Fruit fly (Drosophila melanogaster): ENCODE measurements around the gene Ugt49B2.

The Ugt49B2 gene

DNA sequence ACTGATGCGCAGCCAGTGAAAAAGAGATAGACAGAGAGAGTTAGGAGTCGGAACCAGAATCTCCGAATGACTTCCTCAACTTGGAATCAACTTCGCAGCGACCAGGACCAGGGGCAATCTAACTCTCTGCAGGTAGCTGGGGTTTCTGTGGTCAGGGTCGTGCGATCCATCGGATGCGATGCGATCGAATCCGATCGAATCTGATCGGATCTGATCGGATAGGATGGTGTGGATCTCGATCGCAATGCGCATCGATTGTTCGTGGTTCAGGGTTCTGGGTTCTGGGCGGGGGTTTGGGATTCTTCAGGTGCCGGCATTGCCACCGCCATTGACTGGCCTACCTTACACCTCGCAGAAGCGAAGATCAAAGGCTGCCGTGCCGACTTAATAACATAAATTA, 19.7 kb upstream of the Ugt49B2 start:
- TF ChIP-seq vri (GFP tag; optimal IDR thresholded peaks at IDR 0.05) = no peak
- no peak for TF ChIP-seq Eip75B (GFP tag; optimal IDR thresholded peaks at IDR 0.05)
- TF ChIP-seq Hr4 (GFP tag; optimal IDR thresholded peaks at IDR 0.05) = no peak
- no peak for TF ChIP-seq CG8319 (GFP tag; optimal IDR thresholded peaks at IDR 0.05)
- TF ChIP-seq CG10669 (GFP tag; optimal IDR thresholded peaks at IDR 0.05) = no peak
- TF ChIP-seq pdm3 (GFP tag; optimal IDR thresholded peaks at IDR 0.05) = no peak
- TF ChIP-seq CG3919 (GFP tag; optimal IDR thresholded peaks at IDR 0.05) = no peak
- no peak for TF ChIP-seq Hr39 (GFP tag; optimal IDR thresholded peaks at IDR 0.05)
- TF ChIP-seq Sox15 (GFP tag; optimal IDR thresholded peaks at IDR 0.05) = no peak
- no peak for TF ChIP-seq ss (GFP tag; optimal IDR thresholded peaks at IDR 0.05)
- TF ChIP-seq fd85E (GFP tag; optimal IDR thresholded peaks at IDR 0.05) = no peak
- TF ChIP-seq Lpt (GFP tag; optimal IDR thresholded peaks at IDR 0.05) = no peak
- TF ChIP-seq achi (GFP tag; optimal IDR thresholded peaks at IDR 0.05) = no peak
- TF ChIP-seq CG4318 (GFP tag; optimal IDR thresholded peaks at IDR 0.05) = no peak
- TF ChIP-seq fd59A (GFP tag; optimal IDR thresholded peaks at IDR 0.05) = no peak
- no peak for TF ChIP-seq Sox14 (GFP tag; optimal IDR thresholded peaks at IDR 0.05)
- no peak for TF ChIP-seq CG1621 (tag; optimal IDR thresholded peaks at IDR 0.05)
- TF ChIP-seq CG6808 (GFP tag; optimal IDR thresholded peaks at IDR 0.05) = no peak
- TF ChIP-seq CG9139 (GFP tag; optimal IDR thresholded peaks at IDR 0.05) = no peak

- TF ChIP-seq ss (GFP tag; optimal IDR thresholded peaks at IDR 0.05) (peak in 1 of 2 experiments; percentile 54), Sox102F (GFP tag; optimal IDR thresholded peaks at IDR 0.05) (no peak), eg (GFP tag; IDR thresholded peaks at IDR 0.05) (no peak), Eip78C (GFP tag) (no peak)
Measured at dm6 chr3R:21416888-21417287, 17.3 kb upstream of the Ugt49B2 start.

dm6 chr3R:21415016-21415638, 15.6 kb upstream of the Ugt49B2 start:
- TF ChIP-seq Blimp-1 (GFP tag; optimal IDR thresholded peaks at IDR 0.05) (peak; percentile 17), lz (GFP tag; optimal IDR thresholded peaks at IDR 0.05) (no peak)

dm6 chr3R:21414169-21414568, 14.6 kb upstream of the Ugt49B2 start:
- TF ChIP-seq Gug (GFP tag; IDR thresholded peaks at IDR 0.05) (no peak), dac (GFP tag; optimal IDR thresholded peaks at IDR 0.05) (no peak), CG16779 (tag; optimal IDR thresholded peaks at IDR 0.05) (no peak), CG15336 (GFP tag; IDR thresholded peaks at IDR 0.05) (no peak), Eip93F (GFP tag; optimal IDR thresholded peaks at IDR 0.05) (no peak), CG6163 (GFP tag; IDR thresholded peaks at IDR 0.05) (no peak), svp (GFP tag) (no peak), CG8632 (GFP tag; optimal IDR thresholded peaks at IDR 0.05) (no peak), fd85E (GFP tag; optimal IDR thresholded peaks at IDR 0.05) (no peak), fkh (GFP tag; optimal IDR thresholded peaks at IDR 0.05) (no peak), OdsH (GFP tag; optimal IDR thresholded peaks at IDR 0.05) (no peak), CG11294 (GFP tag; IDR thresholded peaks at IDR 0.05) (no peak)

DNA sequence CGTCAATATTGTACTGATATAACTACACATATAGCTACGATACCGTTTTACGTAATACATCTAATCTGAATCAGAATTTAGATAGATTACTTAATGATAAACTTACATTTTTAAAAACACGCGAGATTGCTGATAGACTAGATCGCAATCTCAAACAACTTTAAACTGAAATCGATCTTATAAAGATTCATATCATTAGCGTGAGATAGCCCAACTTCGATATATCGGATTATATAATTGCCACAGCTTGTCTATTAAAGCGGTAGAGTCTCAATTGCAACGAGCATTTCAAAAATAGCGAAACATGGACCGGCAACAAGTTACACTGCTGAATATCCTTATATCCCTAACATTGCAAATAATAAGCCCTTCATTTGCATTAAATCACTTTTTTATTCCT, 9.3 kb upstream of the Ugt49B2 start, which contains the start of gene CheB93b:
CheB93b (plus strand) TSS at position 301 of the 400 bp plus-strand sequence.
- no peak for TF ChIP-seq pdm3 (GFP tag; optimal IDR thresholded peaks at IDR 0.05)
- TF ChIP-seq fd85E (GFP tag; optimal IDR thresholded peaks at IDR 0.05) = no peak
- no peak for TF ChIP-seq CG8632 (GFP tag; optimal IDR thresholded peaks at IDR 0.05)
- no peak for TF ChIP-seq CG6808 (GFP tag; optimal IDR thresholded peaks at IDR 0.05)
- TF ChIP-seq Ets21C (GFP tag; optimal IDR thresholded peaks at IDR 0.05) = no peak
- no peak for TF ChIP-seq fd59A (GFP tag; optimal IDR thresholded peaks at IDR 0.05)
- no peak for TF ChIP-seq Eip78C (GFP tag)
- no peak for TF ChIP-seq CG9139 (GFP tag; optimal IDR thresholded peaks at IDR 0.05)
- no peak for TF ChIP-seq Hr4 (GFP tag; optimal IDR thresholded peaks at IDR 0.05)
- TF ChIP-seq Eip75B (GFP tag; optimal IDR thresholded peaks at IDR 0.05) = no peak
- no peak for TF ChIP-seq CG3032 (tag; optimal IDR thresholded peaks at IDR 0.05)
- no peak for TF ChIP-seq ss (GFP tag; optimal IDR thresholded peaks at IDR 0.05)
- no peak for TF ChIP-seq CG10669 (GFP tag; optimal IDR thresholded peaks at IDR 0.05)
- TF ChIP-seq CG10631 (GFP tag; optimal IDR thresholded peaks at IDR 0.05) = no peak
- TF ChIP-seq achi (GFP tag; optimal IDR thresholded peaks at IDR 0.05) = no peak

All from whole organism, prepupa.